Worm (Caenorhabditis elegans) whole organism, L3 larva: ENCODE measurements around the gene sulp-7.

ENCODE experiments used
- ceh-82 ChIP-seq: fragments of 150-350 bp; optimal IDR thresholded peaks from 2 replicates; lab custom pipeline; 2014; ENCODE audit warnings: missing biosample characterization, missing genetic modification characterization
- ceh-9 ChIP-seq: sonication (generic microtip); optimal IDR thresholded peaks from 2 replicates; lab custom pipeline; 2018; ENCODE audit warnings: missing biosample characterization, missing genetic modification characterization
- daf-12 ChIP-seq: fragments of 150-350 bp; optimal IDR thresholded peaks from 2 replicates; lab custom pipeline; 2014; ENCODE audit warnings: missing biosample characterization, missing genetic modification reagents, missing genetic modification characterization
- elt-1 ChIP-seq: fragments of 150-350 bp; optimal IDR thresholded peaks from 2 replicates; lab custom pipeline; 2014; ENCODE audit warnings: missing biosample characterization, missing genetic modification characterization
- fos-1 ChIP-seq: fragments of 150-350 bp; optimal IDR thresholded peaks from 2 replicates; lab custom pipeline; 2014; ENCODE audit warnings: missing biosample characterization, missing genetic modification characterization
- lin-39 ChIP-seq: fragments of 150-350 bp; optimal IDR thresholded peaks from 2 replicates; lab custom pipeline; 2018; ENCODE audit warnings: missing biosample characterization, missing genetic modification reagents, missing genetic modification characterization
- nhr-237 ChIP-seq: fragments of 150-350 bp; optimal IDR thresholded peaks from 2 replicates; lab custom pipeline; 2014; ENCODE audit warnings: missing biosample characterization, missing genetic modification characterization
- snpc-4 ChIP-seq: fragments of 150-350 bp; optimal IDR thresholded peaks from 2 replicates; lab custom pipeline; 2014; ENCODE audit warnings: missing biosample characterization, missing genetic modification characterization

DNA sequence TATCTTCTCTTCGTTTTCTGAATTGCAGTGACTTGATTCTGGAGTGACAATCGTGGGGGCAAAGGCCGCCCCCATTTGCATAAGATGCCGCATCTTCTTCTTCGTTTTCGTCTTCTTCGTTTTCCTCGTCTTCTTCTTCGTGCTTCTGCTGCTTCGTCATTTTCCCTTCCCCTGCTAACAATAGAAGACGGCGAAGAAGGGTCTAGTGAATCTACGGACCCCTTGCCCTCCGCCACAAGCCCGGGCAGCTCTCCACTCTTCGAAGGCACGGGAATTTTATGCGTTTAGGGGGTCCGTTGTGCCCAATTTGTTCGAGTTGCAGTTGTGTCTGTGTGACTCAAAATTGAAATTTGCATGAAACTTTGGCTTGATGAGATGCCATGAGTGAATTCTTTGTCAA, 48.6 kb upstream of the sulp-7 start:
- TF ChIP-seq lin-39 (tag; lab: Kevin White, UChicago): no peak
- no peak for TF ChIP-seq elt-1
- no peak for TF ChIP-seq ceh-82 (tag; lab: Kevin White, UChicago)
- TF ChIP-seq nhr-237 (tag; lab: Kevin White, UChicago): no peak
- no peak for TF ChIP-seq snpc-4
- TF ChIP-seq daf-12 (tag; lab: Kevin White, UChicago): no peak
- TF ChIP-seq fos-1: no peak
- TF ChIP-seq ceh-9: no peak
